Worm (Caenorhabditis elegans) whole organism, L3 larva: ENCODE measurements around the gene hot-3.

Experiments used
- R02D3.7 ChIP-seq: fragments of 150-350 bp; optimal IDR thresholded peaks from 2 replicates; lab custom pipeline; 2014; ENCODE audit warnings: missing biosample characterization, missing genetic modification characterization
- ZK546.5 ChIP-seq: sonication (generic microtip); optimal IDR thresholded peaks from 2 replicates; lab custom pipeline; 2017; ENCODE audit warnings: missing biosample characterization, missing genetic modification characterization
- aly-2 ChIP-seq: fragments of 150-350 bp; optimal IDR thresholded peaks from 2 replicates; lab custom pipeline; 2014; ENCODE audit warnings: missing biosample characterization, missing genetic modification characterization
- ama-1 ChIP-seq: fragments of 150-350 bp; optimal IDR thresholded peaks from 2 replicates; lab custom pipeline; 2018
- ceh-16 ChIP-seq: sonication (generic microtip); optimal IDR thresholded peaks from 2 replicates; lab custom pipeline; 2017; ENCODE audit warnings: missing biosample characterization, missing genetic modification characterization
- ceh-28 ChIP-seq: fragments of 150-350 bp; optimal IDR thresholded peaks from 2 replicates; lab custom pipeline; 2014; ENCODE audit warnings: missing biosample characterization, missing genetic modification reagents, missing genetic modification characterization
- ceh-82 ChIP-seq: fragments of 150-350 bp; optimal IDR thresholded peaks from 2 replicates; lab custom pipeline; 2014; ENCODE audit warnings: missing biosample characterization, missing genetic modification characterization
- ceh-9 ChIP-seq: sonication (generic microtip); optimal IDR thresholded peaks from 2 replicates; lab custom pipeline; 2018; ENCODE audit warnings: missing biosample characterization, missing genetic modification characterization
- daf-12 ChIP-seq: fragments of 150-350 bp; optimal IDR thresholded peaks from 2 replicates; lab custom pipeline; 2014; ENCODE audit warnings: missing biosample characterization, missing genetic modification reagents, missing genetic modification characterization
- egl-27 ChIP-seq: sonication (generic microtip); optimal IDR thresholded peaks from 4 replicates; lab custom pipeline; 2017; ENCODE audit warnings: missing biosample characterization, missing genetic modification reagents, missing genetic modification characterization
- egl-5 ChIP-seq: fragments of 150-350 bp; optimal IDR thresholded peaks from 2 replicates; lab custom pipeline; 2017; ENCODE audit warnings: missing biosample characterization, missing genetic modification reagents, missing genetic modification characterization, inconsistent platforms
- elt-1 ChIP-seq: fragments of 150-350 bp; optimal IDR thresholded peaks from 2 replicates; lab custom pipeline; 2014; ENCODE audit warnings: missing biosample characterization, missing genetic modification characterization
- elt-2 ChIP-seq: sonication (generic microtip); optimal IDR thresholded peaks from 2 replicates; lab custom pipeline; 2016; ENCODE audit warnings: missing genetic modification reagents, mild to moderate bottlenecking, missing genetic modification characterization, missing compliant biosample characterization
- elt-3 ChIP-seq, 3 experiments: fragments of 150-350 bp in 1 of 3; sonication (generic microtip) in 2 of 3; optimal IDR thresholded peaks; 2 replicates in 2 of 3; 4 replicates in 1 of 3; lab custom pipeline; 2014 to 2017; ENCODE audit warnings: missing biosample characterization in 3 of 3, missing genetic modification characterization in 3 of 3
- eor-1 ChIP-seq, 2 experiments: fragments of 150-350 bp; optimal IDR thresholded peaks; 2 replicates each; lab custom pipeline; 2014 to 2018; ENCODE audit warnings: missing biosample characterization in 2 of 2, missing genetic modification characterization in 2 of 2
- fkh-10 ChIP-seq: sonication (generic microtip); optimal IDR thresholded peaks from 2 replicates; lab custom pipeline; 2017; ENCODE audit warnings: missing biosample characterization, missing genetic modification reagents, missing genetic modification characterization
- fkh-2 ChIP-seq: fragments of 150-350 bp; optimal IDR thresholded peaks from 2 replicates; lab custom pipeline; 2014; ENCODE audit warnings: missing biosample characterization, missing genetic modification reagents, missing genetic modification characterization
- fos-1 ChIP-seq: fragments of 150-350 bp; optimal IDR thresholded peaks from 2 replicates; lab custom pipeline; 2014; ENCODE audit warnings: missing biosample characterization, missing genetic modification characterization
- hmg-11 ChIP-seq: sonication (generic microtip); optimal IDR thresholded peaks from 2 replicates; lab custom pipeline; 2016; ENCODE audit warnings: missing genetic modification characterization, missing compliant biosample characterization
- jun-1 ChIP-seq: fragments of 150-350 bp; optimal IDR thresholded peaks from 2 replicates; lab custom pipeline; 2014; ENCODE audit warnings: missing biosample characterization, missing genetic modification reagents, missing genetic modification characterization
- lin-15B ChIP-seq: fragments of 150-350 bp; optimal IDR thresholded peaks from 2 replicates; lab custom pipeline; 2014; ENCODE audit warnings: missing biosample characterization, missing genetic modification characterization
- lsy-12 ChIP-seq: sonication (generic microtip); optimal IDR thresholded peaks from 2 replicates; lab custom pipeline; 2016; ENCODE audit warnings: mild to moderate bottlenecking, missing genetic modification characterization, missing compliant biosample characterization
- mdl-1 ChIP-seq: fragments of 150-350 bp; optimal IDR thresholded peaks from 2 replicates; lab custom pipeline; 2014; ENCODE audit warnings: missing biosample characterization, missing genetic modification characterization
- mml-1 ChIP-seq: fragments of 150-350 bp; sonication (generic microtip); optimal IDR thresholded peaks from 3 replicates; lab custom pipeline; 2014; ENCODE audit warnings: missing biosample characterization, missing genetic modification characterization
- nfya-1 ChIP-seq: sonication (generic microtip); optimal IDR thresholded peaks from 2 replicates; lab custom pipeline; 2017; ENCODE audit warnings: missing genetic modification characterization, mild to moderate bottlenecking, missing compliant biosample characterization, antibody characterized with exemption, moderate library complexity; ENCODE audit not compliant: insufficient read depth
- nhr-12 ChIP-seq: fragments of 150-350 bp; optimal IDR thresholded peaks from 2 replicates; lab custom pipeline; 2014; ENCODE audit warnings: missing biosample characterization, missing genetic modification characterization
- nhr-23 ChIP-seq: fragments of 150-350 bp; optimal IDR thresholded peaks from 2 replicates; lab custom pipeline; 2014; ENCODE audit warnings: missing biosample characterization, missing genetic modification reagents, missing genetic modification characterization
- nhr-237 ChIP-seq: fragments of 150-350 bp; optimal IDR thresholded peaks from 2 replicates; lab custom pipeline; 2014; ENCODE audit warnings: missing biosample characterization, missing genetic modification characterization
- nhr-25 ChIP-seq: sonication (generic microtip); optimal IDR thresholded peaks from 2 replicates; lab custom pipeline; 2017; ENCODE audit warnings: missing biosample characterization, missing genetic modification characterization
- nhr-28 ChIP-seq: fragments of 150-350 bp; optimal IDR thresholded peaks from 2 replicates; lab custom pipeline; 2014; ENCODE audit warnings: missing biosample characterization, missing genetic modification characterization
- nhr-43 ChIP-seq: sonication (generic microtip); optimal IDR thresholded peaks from 2 replicates; lab custom pipeline; 2016; ENCODE audit warnings: mild to moderate bottlenecking, missing genetic modification characterization, missing compliant biosample characterization; ENCODE audit not compliant: poor library complexity, severe bottlenecking
- nhr-76 ChIP-seq: fragments of 150-350 bp; sonication (generic microtip); optimal IDR thresholded peaks from 5 replicates; lab custom pipeline; 2014; ENCODE audit warnings: missing biosample characterization, missing genetic modification characterization
- nhr-77 ChIP-seq: fragments of 150-350 bp; optimal IDR thresholded peaks from 2 replicates; lab custom pipeline; 2014; ENCODE audit warnings: missing biosample characterization, missing genetic modification characterization
- pha-4 ChIP-seq: fragments of 150-350 bp; optimal IDR thresholded peaks from 2 replicates; lab custom pipeline; 2014; ENCODE audit warnings: missing biosample characterization, missing genetic modification reagents, missing genetic modification characterization
- pqm-1 ChIP-seq: fragments of 150-350 bp; optimal IDR thresholded peaks from 2 replicates; lab custom pipeline; 2017; ENCODE audit warnings: missing biosample characterization, missing genetic modification characterization, inconsistent platforms
- skn-1 ChIP-seq: fragments of 150-350 bp; optimal IDR thresholded peaks from 2 replicates; lab custom pipeline; 2014; ENCODE audit warnings: missing biosample characterization, missing genetic modification characterization
- tbx-2 ChIP-seq: sonication (generic microtip); optimal IDR thresholded peaks from 2 replicates; lab custom pipeline; 2016; ENCODE audit warnings: mild to moderate bottlenecking, missing genetic modification characterization, missing compliant biosample characterization
- unc-39 ChIP-seq: sonication (generic microtip); optimal IDR thresholded peaks from 4 replicates; lab custom pipeline; 2017; ENCODE audit warnings: missing biosample characterization, missing genetic modification characterization
- unc-62 ChIP-seq: fragments of 150-350 bp; sonication (generic microtip); optimal IDR thresholded peaks from 4 replicates; lab custom pipeline; 2014; ENCODE audit warnings: missing biosample characterization, missing genetic modification reagents, missing genetic modification characterization
- zag-1 ChIP-seq: fragments of 150-350 bp; optimal IDR thresholded peaks from 2 replicates; lab custom pipeline; 2014; ENCODE audit warnings: missing biosample characterization, missing genetic modification characterization
- ztf-11 ChIP-seq: fragments of 150-350 bp; optimal IDR thresholded peaks from 2 replicates; lab custom pipeline; 2014; ENCODE audit warnings: missing biosample characterization, missing genetic modification characterization
- ztf-4 ChIP-seq: fragments of 150-350 bp; optimal IDR thresholded peaks from 2 replicates; lab custom pipeline; 2014; ENCODE audit warnings: missing biosample characterization, missing genetic modification characterization

hot-3 gene

ce11 chrII:13961567-13961966, 29.7 kb upstream of the hot-3 start:
- no peak for TF ChIP-seq nhr-12 (tag; lab: Kevin White, UChicago)
- no peak for TF ChIP-seq lin-15B (tag; lab: Kevin White, UChicago)
- TF ChIP-seq ceh-28 (tag; lab: Kevin White, UChicago): no peak
- no peak for TF ChIP-seq nhr-43
- no peak for TF ChIP-seq zag-1 (tag; lab: Kevin White, UChicago)
- TF ChIP-seq, all 47 proteins: peak for 0

ce11 chrII:13958359-13958758, 26.5 kb upstream of the hot-3 start:
- TF ChIP-seq jun-1 (tag; lab: Kevin White, UChicago) (no peak), fkh-2 (tag; lab: Kevin White, UChicago) (no peak), ceh-16 (no peak), pqm-1 (peak; percentile 1), eor-1 (tag; optimal IDR thresholded peaks at IDR 0.05; lab: Kevin White, UChicago) (no peak), R02D3.7 (no peak), ceh-28 (tag; lab: Kevin White, UChicago) (peak; percentile 5), mml-1 (tag; lab: Kevin White, UChicago) (no peak), elt-2 (tag; lab: Kevin White, UChicago) (peak; percentile 62), unc-62 (GFP tag; lab: Kevin White, UChicago) (no peak), mdl-1 (no peak), lin-15B (tag; lab: Kevin White, UChicago) (no peak), fkh-10 (GFP tag; lab: Kevin White, UChicago) (no peak), nhr-28 (no peak), nhr-23 (tag; lab: Kevin White, UChicago) (no peak), nhr-12 (tag; lab: Kevin White, UChicago) (no peak), aly-2 (tag; lab: Kevin White, UChicago) (no peak), egl-27 (no peak), skn-1 (no peak), nfya-1 (tag; lab: Kevin White, UChicago) (no peak), lsy-12 (tag; lab: Kevin White, UChicago) (no peak), nhr-237 (tag; lab: Kevin White, UChicago) (no peak), elt-3 (tag; optimal IDR thresholded peaks at IDR 0.05; lab: Kevin White, UChicago) (no peak)
- TF ChIP-seq, all 47 proteins: peak for 3

- no peak for TF ChIP-seq nhr-23 (tag; lab: Kevin White, UChicago)
- peak; percentile 55 for TF ChIP-seq pqm-1
- TF ChIP-seq ztf-4 (tag; lab: Kevin White, UChicago): no peak
- TF ChIP-seq elt-2 (tag; lab: Kevin White, UChicago): peak; percentile 88
Measured at ce11 chrII:13957437-13957836, 25.6 kb upstream of the hot-3 start, which contains the start of gene zip-3. Gene zip-3 (minus strand): TSS chrII:13957457.

ce11 chrII:13956529-13956928, 24.7 kb upstream of the hot-3 start:
- no peak for TF ChIP-seq nhr-77 (tag; lab: Kevin White, UChicago)
- TF ChIP-seq elt-3 (tag; optimal IDR thresholded peaks at IDR 0.05; lab: Kevin White, UChicago): no peak
- no peak for TF ChIP-seq tbx-2 (tag; lab: Kevin White, UChicago)
- TF ChIP-seq ceh-16: no peak
- TF ChIP-seq nhr-237 (tag; lab: Kevin White, UChicago): no peak
- TF ChIP-seq fkh-10 (GFP tag; lab: Kevin White, UChicago): no peak
- TF ChIP-seq unc-62 (GFP tag; lab: Kevin White, UChicago): no peak
- no peak for TF ChIP-seq hmg-11
- TF ChIP-seq nhr-76 (tag; lab: Kevin White, UChicago): no peak
- TF ChIP-seq daf-12 (tag; lab: Kevin White, UChicago): no peak
- no peak for TF ChIP-seq unc-39 (tag; lab: Kevin White, UChicago)
- TF ChIP-seq ceh-28 (tag; lab: Kevin White, UChicago): no peak
- TF ChIP-seq ZK546.5 (tag; lab: Kevin White, UChicago): no peak
- TF ChIP-seq aly-2 (tag; lab: Kevin White, UChicago): no peak
- TF ChIP-seq fkh-2 (tag; lab: Kevin White, UChicago): no peak
- TF ChIP-seq ceh-82 (tag; lab: Kevin White, UChicago): no peak
- TF ChIP-seq zag-1 (tag; lab: Kevin White, UChicago): no peak
- no peak for TF ChIP-seq nhr-28
- TF ChIP-seq pha-4 (tag; lab: Kevin White, UChicago): peak; percentile 33
- peak; percentile 13 for TF ChIP-seq jun-1 (tag; lab: Kevin White, UChicago)
- no peak for TF ChIP-seq nhr-23 (tag; lab: Kevin White, UChicago)
- no peak for TF ChIP-seq nhr-25
- TF ChIP-seq skn-1: no peak
- no peak for TF ChIP-seq egl-5 (tag; lab: Kevin White, UChicago)
- no peak for TF ChIP-seq nhr-43
- peak; percentile 92 for TF ChIP-seq pqm-1
- no peak for TF ChIP-seq nhr-12 (tag; lab: Kevin White, UChicago)
- no peak for TF ChIP-seq egl-27
- no peak for TF ChIP-seq lin-15B (tag; lab: Kevin White, UChicago)
- no peak for TF ChIP-seq ztf-11 (tag; lab: Kevin White, UChicago)
- TF ChIP-seq elt-2 (tag; lab: Kevin White, UChicago): peak; percentile 96
- TF ChIP-seq ceh-9: no peak
- no peak for TF ChIP-seq ztf-4 (tag; lab: Kevin White, UChicago)
- peak; percentile 59 for TF ChIP-seq nfya-1 (tag; lab: Kevin White, UChicago)
- TF ChIP-seq fos-1 (tag; lab: Kevin White, UChicago): no peak
- no peak for TF ChIP-seq elt-1 (tag; lab: Kevin White, UChicago)
- TF ChIP-seq lsy-12 (tag; lab: Kevin White, UChicago): no peak
- TF ChIP-seq ama-1 (lab: Kevin White, UChicago): no peak
